Fruit fly (Drosophila melanogaster) whole organism, larva: ENCODE measurements around the gene Ggamma30A.
A peak's percentile ranks its signal among the peaks of the same experiment; 100 is the strongest.

Experiments used
- noc ChIP-seq: fragments of 200-800 bp; sonication (Bioruptor generic); optimal IDR thresholded peaks from 3 replicates; lab custom pipeline; 2019; ENCODE audit warnings: missing biosample characterization, mild to moderate bottlenecking, missing genetic modification characterization, moderate library complexity

The Ggamma30A gene

dm6 chr2L:9256316-9256715, at the start of gene Ggamma30A:
Gene Ggamma30A (plus strand): TSS chr2L:9256563.
- TF ChIP-seq noc (tag; lab: Kevin White, UChicago) = no peak

dm6 chr2L:9207133-9207532, 49.2 kb upstream of the Ggamma30A start:
- no peak for TF ChIP-seq noc (tag; lab: Kevin White, UChicago)

- peak; percentile 70 for TF ChIP-seq noc (tag; lab: Kevin White, UChicago)
Observed at dm6 chr2L:9210864-9211701, 45.3 kb upstream of the Ggamma30A start.

dm6 chr2L:9213626-9214025, 42.7 kb upstream of the Ggamma30A start:
- no peak for TF ChIP-seq noc (tag; lab: Kevin White, UChicago)

- no peak for TF ChIP-seq noc (tag; lab: Kevin White, UChicago)
Observed at dm6 chr2L:9215899-9216298, 40.5 kb upstream of the Ggamma30A start.

dm6 chr2L:9223266-9223665, 33.1 kb upstream of the Ggamma30A start:
- TF ChIP-seq noc (tag; lab: Kevin White, UChicago) = no peak

dm6 chr2L:9224364-9225019, 31.9 kb upstream of the Ggamma30A start:
- no peak for TF ChIP-seq noc (tag; lab: Kevin White, UChicago)

dm6 chr2L:9225378-9225777, 31.0 kb upstream of the Ggamma30A start:
- TF ChIP-seq noc (tag; lab: Kevin White, UChicago) = no peak

dm6 chr2L:9229694-9230093, 26.7 kb upstream of the Ggamma30A start:
- TF ChIP-seq noc (tag; lab: Kevin White, UChicago) = no peak

dm6 chr2L:9231760-9232431, 24.5 kb upstream of the Ggamma30A start:
- peak; percentile 44 for TF ChIP-seq noc (tag; lab: Kevin White, UChicago)

dm6 chr2L:9234104-9234503, 22.3 kb upstream of the Ggamma30A start:
- TF ChIP-seq noc (tag; lab: Kevin White, UChicago) = no peak

- TF ChIP-seq noc (tag; lab: Kevin White, UChicago) = peak; percentile 76
Observed at dm6 chr2L:9235556-9236001, 20.8 kb upstream of the Ggamma30A start.

dm6 chr2L:9236404-9236803, 20.0 kb upstream of the Ggamma30A start:
- TF ChIP-seq noc (tag; lab: Kevin White, UChicago) = no peak

- TF ChIP-seq noc (tag; lab: Kevin White, UChicago) = no peak
Observed at dm6 chr2L:9237212-9238031, 18.9 kb upstream of the Ggamma30A start.

dm6 chr2L:9244263-9244662, 12.1 kb upstream of the Ggamma30A start:
- TF ChIP-seq noc (tag; lab: Kevin White, UChicago) = no peak
